Worm (Caenorhabditis elegans): ENCODE measurements around the gene clec-252.

ce11 chrV:18750445-18750844 is 1.8 kb upstream of the clec-252 start, which contains the start of the genes F11D11.21 and F11D11.12:
- no peak for TF ChIP-seq him-1 (tag; optimal IDR thresholded peaks at IDR 0.05)
- no peak for TF ChIP-seq dao-5 (tag; optimal IDR thresholded peaks at IDR 0.05)
- no peak for TF ChIP-seq W03F9.2 (tag; optimal IDR thresholded peaks at IDR 0.05)

Measured in whole organism, L4/young adult.